Worm (Caenorhabditis elegans) whole organism, young adult: Measurements from ENCODE around the gene ndub-3.

ENCODE experiments used
- B0336.3 ChIP-seq: fragments of 200-800 bp; sonication (Bioruptor generic); IDR thresholded peaks from 2 replicates; pipeline ENCODE4 v1.3.6; 2022; ENCODE audit warnings: missing genetic modification characterization, missing compliant biosample characterization
- D2030.7 ChIP-seq: fragments of 200-800 bp; sonication (Bioruptor generic); IDR thresholded peaks from 2 replicates; pipeline ENCODE4 v1.3.6; 2022; ENCODE audit warnings: missing genetic modification reagents, missing genetic modification characterization, missing compliant biosample characterization
- F10E7.11 ChIP-seq: sonication (generic microtip); optimal IDR thresholded peaks from 2 replicates; lab custom pipeline; 2017; ENCODE audit warnings: mild to moderate bottlenecking, missing genetic modification characterization, moderate library complexity, missing compliant biosample characterization
- F23B12.7 ChIP-seq: sonication (generic microtip); optimal IDR thresholded peaks from 2 replicates; lab custom pipeline; 2017; ENCODE audit warnings: missing genetic modification characterization, mild to moderate bottlenecking, missing compliant biosample characterization, antibody characterized with exemption, moderate library complexity; ENCODE audit not compliant: insufficient read depth
- F33H1.4 ChIP-seq: fragments of 200-800 bp; sonication (Bioruptor generic); IDR thresholded peaks from 2 replicates; pipeline ENCODE4 v1.3.6; 2022; ENCODE audit warnings: missing genetic modification reagents, missing genetic modification characterization, missing compliant biosample characterization
- T07F8.4 ChIP-seq: sonication (generic microtip); optimal IDR thresholded peaks from 2 replicates; lab custom pipeline; 2016; ENCODE audit warnings: mild to moderate bottlenecking, missing genetic modification characterization, moderate library complexity, missing compliant biosample characterization
- Y53G8AR.9 ChIP-seq: fragments of 200-800 bp; sonication (Bioruptor generic); conservative IDR thresholded peaks from 2 replicates; pipeline ENCODE4 v1.3.6; 2022; ENCODE audit warnings: missing genetic modification reagents, missing genetic modification characterization, missing compliant biosample characterization
- Y95B8A.8 ChIP-seq: fragments of 200-800 bp; sonication (Bioruptor generic); IDR thresholded peaks from 2 replicates; pipeline ENCODE4 v1.3.6; 2022; ENCODE audit warnings: missing genetic modification reagents, missing genetic modification characterization, missing compliant biosample characterization
- attf-3 ChIP-seq: fragments of 200-800 bp; sonication (Bioruptor generic); conservative IDR thresholded peaks from 2 replicates; pipeline ENCODE4 v1.3.6; 2022; ENCODE audit warnings: missing genetic modification reagents, missing genetic modification characterization, missing compliant biosample characterization
- attf-6 ChIP-seq: fragments of 200-800 bp; sonication (Bioruptor generic); IDR thresholded peaks from 2 replicates; pipeline ENCODE4 v1.3.6; 2022; ENCODE audit warnings: missing genetic modification reagents, missing genetic modification characterization, missing compliant biosample characterization
- bed-1 ChIP-seq: fragments of 200-800 bp; sonication (Bioruptor generic); IDR thresholded peaks from 2 replicates; pipeline ENCODE4 v1.3.6; 2022; ENCODE audit warnings: missing genetic modification reagents, missing genetic modification characterization, missing compliant biosample characterization
- ceh-27 ChIP-seq: fragments of 200-800 bp; sonication (Bioruptor generic); optimal IDR thresholded peaks from 2 replicates; lab custom pipeline; 2018; ENCODE audit warnings: mild to moderate bottlenecking, missing genetic modification characterization, moderate library complexity, missing compliant biosample characterization
- ceh-40 ChIP-seq: fragments of 200-800 bp; sonication (Bioruptor generic); IDR thresholded peaks from 2 replicates; pipeline ENCODE4 v1.3.6; 2022; ENCODE audit warnings: missing genetic modification characterization, missing compliant biosample characterization
- ceh-58 ChIP-seq: fragments of 200-800 bp; sonication (Bioruptor generic); IDR thresholded peaks from 2 replicates; pipeline ENCODE4 v1.3.6; 2022; ENCODE audit warnings: missing genetic modification characterization, missing compliant biosample characterization
- ceh-79 ChIP-seq: sonication (generic microtip); optimal IDR thresholded peaks from 2 replicates; lab custom pipeline; 2017; ENCODE audit warnings: mild to moderate bottlenecking, missing genetic modification characterization, missing compliant biosample characterization
- ceh-91 ChIP-seq: fragments of 200-800 bp; sonication (Bioruptor generic); IDR thresholded peaks from 2 replicates; pipeline ENCODE4 v1.3.6; 2022; ENCODE audit warnings: missing genetic modification reagents, missing genetic modification characterization, missing compliant biosample characterization
- dpff-1 ChIP-seq: sonication (generic microtip); optimal IDR thresholded peaks from 2 replicates; lab custom pipeline; 2017; ENCODE audit warnings: mild to moderate bottlenecking, missing genetic modification characterization, missing compliant biosample characterization
- dpl-1 ChIP-seq: fragments of 150-350 bp; optimal IDR thresholded peaks from 2 replicates; lab custom pipeline; 2014; ENCODE audit warnings: missing biosample characterization, missing genetic modification reagents, missing genetic modification characterization
- ekl-4 ChIP-seq: fragments of 200-800 bp; sonication (Bioruptor generic); IDR thresholded peaks from 2 replicates; pipeline ENCODE4 v1.3.6; 2022; ENCODE audit warnings: missing genetic modification reagents, missing genetic modification characterization, missing compliant biosample characterization
- him-1 ChIP-seq: sonication (generic microtip); optimal IDR thresholded peaks from 2 replicates; lab custom pipeline; 2016; ENCODE audit warnings: missing genotype, missing genetic modification reagents, missing genetic modification characterization, missing compliant biosample characterization
- hlh-26 ChIP-seq: fragments of 200-800 bp; sonication (Bioruptor generic); conservative IDR thresholded peaks from 2 replicates; pipeline ENCODE4 v1.3.6; 2022; ENCODE audit warnings: missing genetic modification reagents, missing genetic modification characterization, missing compliant biosample characterization
- lir-1 ChIP-seq: fragments of 200-800 bp; sonication (Bioruptor generic); conservative IDR thresholded peaks from 2 replicates; pipeline ENCODE4 v1.3.6; 2022; ENCODE audit warnings: missing genetic modification reagents, missing genetic modification characterization, missing compliant biosample characterization
- lsl-1 ChIP-seq: fragments of 200-800 bp; sonication (Bioruptor generic); optimal IDR thresholded peaks from 2 replicates; lab custom pipeline; 2018; ENCODE audit warnings: mild to moderate bottlenecking, missing genetic modification characterization, moderate library complexity, missing compliant biosample characterization
- lsy-27 ChIP-seq: sonication (generic microtip); optimal IDR thresholded peaks from 2 replicates; lab custom pipeline; 2017; ENCODE audit warnings: missing genetic modification characterization, mild to moderate bottlenecking, missing compliant biosample characterization, antibody characterized with exemption, missing genotype, borderline replicate concordance; ENCODE audit not compliant: insufficient read depth
- madf-3 ChIP-seq: fragments of 200-800 bp; sonication (Bioruptor generic); IDR thresholded peaks from 2 replicates; pipeline ENCODE4 v1.3.6; 2022; ENCODE audit warnings: missing genetic modification reagents, missing genetic modification characterization, missing compliant biosample characterization
- madf-6 ChIP-seq: fragments of 200-800 bp; sonication (Bioruptor generic); IDR thresholded peaks from 2 replicates; pipeline ENCODE4 v1.3.6; 2022; ENCODE audit warnings: missing genetic modification reagents, missing genetic modification characterization, missing compliant biosample characterization
- madf-8 ChIP-seq: fragments of 200-800 bp; sonication (Bioruptor generic); conservative IDR thresholded peaks from 2 replicates; pipeline ENCODE4 v1.3.6; 2022; ENCODE audit warnings: missing genetic modification reagents, missing genetic modification characterization, missing compliant biosample characterization
- mxl-1 ChIP-seq: sonication (generic microtip); optimal IDR thresholded peaks from 2 replicates; lab custom pipeline; 2016; ENCODE audit warnings: missing genetic modification characterization, missing compliant biosample characterization
- nfya-1 ChIP-seq: sonication (generic microtip); optimal IDR thresholded peaks from 2 replicates; lab custom pipeline; 2017; ENCODE audit warnings: antibody characterized with exemption, missing compliant biosample characterization, missing genetic modification characterization, borderline replicate concordance; ENCODE audit not compliant: insufficient read depth
- nfyb-1 ChIP-seq: fragments of 200-800 bp; sonication (Bioruptor generic); IDR thresholded peaks from 2 replicates; pipeline ENCODE4 v1.3.6; 2022; ENCODE audit warnings: missing genetic modification reagents, missing genetic modification characterization, missing compliant biosample characterization
- nhr-179 ChIP-seq: sonication (generic microtip); optimal IDR thresholded peaks from 2 replicates; lab custom pipeline; 2016; ENCODE audit warnings: mild to moderate bottlenecking, missing genetic modification characterization, missing compliant biosample characterization
- nhr-90 ChIP-seq: sonication (generic microtip); optimal IDR thresholded peaks from 2 replicates; lab custom pipeline; 2016; ENCODE audit warnings: missing genotype, mild to moderate bottlenecking, missing genetic modification characterization, missing compliant biosample characterization
- pha-4 ChIP-seq: fragments of 150-350 bp; sonication (generic microtip); optimal IDR thresholded peaks from 2 replicates; lab custom pipeline; 2014; ENCODE audit warnings: missing biosample characterization, missing genetic modification reagents, missing genetic modification characterization
- rcor-1 ChIP-seq: fragments of 200-800 bp; sonication (Bioruptor generic); IDR thresholded peaks from 2 replicates; pipeline ENCODE4 v1.3.6; 2022; ENCODE audit warnings: missing genetic modification reagents, missing genetic modification characterization, missing compliant biosample characterization
- rec-8 ChIP-seq, 2 experiments: sonication (generic microtip); optimal IDR thresholded peaks; 2 replicates each; lab custom pipeline; 2016; ENCODE audit warnings: mild to moderate bottlenecking in 2 of 2, missing genetic modification characterization in 2 of 2, missing genetic modification reagents in 2 of 2, missing genotype in 2 of 2, missing biosample characterization in 1 of 2, missing compliant biosample characterization in 1 of 2, moderate library complexity in 1 of 2
- snpc-1.3 ChIP-seq: sonication (generic microtip); optimal IDR thresholded peaks from 2 replicates; lab custom pipeline; 2017; ENCODE audit warnings: missing genetic modification characterization, mild to moderate bottlenecking, missing compliant biosample characterization, antibody characterized with exemption, moderate library complexity, missing genotype, missing genetic modification reagents; ENCODE audit not compliant: insufficient read depth
- somi-1 ChIP-seq: fragments of 200-800 bp; sonication (Bioruptor generic); optimal IDR thresholded peaks from 2 replicates; lab custom pipeline; 2018; ENCODE audit warnings: mild to moderate bottlenecking, missing genetic modification characterization, missing compliant biosample characterization
- sptf-2 ChIP-seq: fragments of 200-800 bp; sonication (Bioruptor generic); optimal IDR thresholded peaks from 2 replicates; lab custom pipeline; 2018; ENCODE audit warnings: mild to moderate bottlenecking, missing genetic modification characterization, missing compliant biosample characterization
- tbp1 ChIP-seq: fragments of 200-800 bp; sonication (Bioruptor generic); optimal IDR thresholded peaks from 2 replicates; lab custom pipeline; 2018; ENCODE audit warnings: mild to moderate bottlenecking, missing genetic modification characterization, missing compliant biosample characterization
- unc-130 ChIP-seq: sonication (generic microtip); optimal IDR thresholded peaks from 2 replicates; lab custom pipeline; 2016; ENCODE audit warnings: missing genetic modification reagents, missing genetic modification characterization, missing compliant biosample characterization
- zfh-2 ChIP-seq: fragments of 200-800 bp; sonication (Bioruptor generic); conservative IDR thresholded peaks from 2 replicates; pipeline ENCODE4 v1.3.6; 2022; ENCODE audit warnings: missing genetic modification reagents, missing genetic modification characterization, missing compliant biosample characterization
- ztf-25 ChIP-seq: fragments of 200-800 bp; sonication (Bioruptor generic); IDR thresholded peaks from 2 replicates; pipeline ENCODE4 v1.3.6; 2022; ENCODE audit warnings: missing genetic modification reagents, missing genetic modification characterization, missing compliant biosample characterization
- ztf-3 ChIP-seq: fragments of 200-800 bp; sonication (Bioruptor generic); optimal IDR thresholded peaks from 2 replicates; lab custom pipeline; 2018; ENCODE audit warnings: mild to moderate bottlenecking, missing genetic modification characterization, missing compliant biosample characterization
- ztf-6 ChIP-seq: fragments of 200-800 bp; sonication (Bioruptor generic); IDR thresholded peaks from 2 replicates; pipeline ENCODE4 v1.3.6; 2022; ENCODE audit warnings: missing genetic modification reagents, missing genetic modification characterization, missing compliant biosample characterization

Gene ndub-3

ce11 chrII:8940362-8940940, 24.2 kb downstream of the ndub-3 start, which contains the start of the genes set-17 and T21B10.4 (continued):
- TF ChIP-seq nhr-179 (tag; lab: Kevin White, UChicago) (no peak), lsl-1 (GFP tag; lab: Kevin White, UChicago) (peak; percentile 84), ztf-25 (GFP tag; lab: Robert Waterston, UW) (no peak), madf-6 (GFP tag; lab: Robert Waterston, UW) (peak; percentile 54), ceh-91 (GFP tag; lab: Robert Waterston, UW) (no peak), ekl-4 (no peak), pha-4 (tag; lab: Kevin White, UChicago) (no peak), ceh-27 (GFP tag; lab: Kevin White, UChicago) (no peak), rcor-1 (GFP tag; lab: Robert Waterston, UW) (no peak), lsy-27 (tag; lab: Kevin White, UChicago) (no peak), zfh-2 (GFP tag; lab: Robert Waterston, UW) (no peak), madf-8 (GFP tag; lab: Robert Waterston, UW) (0 out of 2 replicates have a peak, but pooled peaks have one; percentile 24), him-1 (tag; lab: Kevin White, UChicago) (peak; percentile 53), ztf-6 (GFP tag; lab: Robert Waterston, UW) (no peak), ceh-79 (tag; lab: Kevin White, UChicago) (no peak), attf-3 (GFP tag; lab: Robert Waterston, UW) (no peak), sptf-2 (GFP tag; lab: Kevin White, UChicago) (no peak), F33H1.4 (GFP tag; lab: Robert Waterston, UW) (peak; percentile 81), hlh-26 (GFP tag; lab: Robert Waterston, UW) (no peak), nhr-90 (tag; lab: Kevin White, UChicago) (no peak), tbp1 (GFP tag; lab: Kevin White, UChicago) (no peak), mxl-1 (no peak), ceh-58 (GFP tag; lab: Robert Waterston, UW) (no peak), somi-1 (no peak)

DNA sequence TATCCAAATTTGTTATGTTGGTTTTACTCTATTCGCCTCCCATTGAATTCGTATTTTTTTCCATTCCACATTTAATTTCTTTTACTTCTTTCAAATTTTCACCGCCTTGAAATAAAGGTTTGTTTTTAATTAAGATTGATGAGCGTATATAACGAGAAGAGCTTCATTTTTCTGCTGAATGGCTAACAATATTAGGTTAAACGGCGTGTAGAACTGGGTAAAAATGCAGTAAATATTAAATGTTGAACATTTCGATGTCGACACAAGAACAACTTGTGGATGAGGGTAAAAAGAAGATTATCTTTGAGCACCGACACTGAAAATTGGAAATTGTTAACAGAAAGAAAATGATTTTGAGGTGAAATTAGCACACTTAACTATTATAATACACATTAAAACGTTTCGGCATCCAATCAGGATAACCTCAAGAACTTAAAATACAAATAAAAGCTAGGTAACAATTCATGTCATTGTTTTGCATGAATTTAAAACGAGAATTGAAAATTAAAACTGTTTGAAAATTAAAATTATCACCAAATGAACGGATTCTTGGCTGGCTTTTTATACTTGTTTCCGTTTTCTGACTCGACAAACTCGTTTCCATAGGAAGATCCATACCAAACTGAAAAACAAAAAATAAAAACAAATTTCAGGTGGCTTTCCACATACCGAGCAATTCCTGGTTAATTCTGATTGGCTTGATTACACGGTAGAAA, 25.6 kb downstream of the ndub-3 start:
- TF ChIP-seq nhr-179 (tag; lab: Kevin White, UChicago) (no peak), dpff-1 (tag; lab: Kevin White, UChicago) (peak; percentile 43), madf-3 (GFP tag; lab: Robert Waterston, UW) (0 out of 2 replicates have a peak, but pooled peaks have one; percentile 22), T07F8.4 (tag; lab: Kevin White, UChicago) (no peak), Y95B8A.8 (GFP tag; lab: Robert Waterston, UW) (peak; percentile 80), F33H1.4 (GFP tag; lab: Robert Waterston, UW) (no peak; the same call in 1 of the 2 replicates), B0336.3 (GFP tag; lab: Robert Waterston, UW) (0 out of 2 replicates have a peak, but pooled peaks have one; percentile 21), F23B12.7 (tag; lab: Kevin White, UChicago) (no peak), snpc-1.3 (tag; lab: Kevin White, UChicago) (peak; percentile 20), Y53G8AR.9 (GFP tag; lab: Robert Waterston, UW) (0 out of 2 replicates have a peak, but pooled peaks have one; percentile 56), attf-6 (GFP tag; lab: Robert Waterston, UW) (0 out of 2 replicates have a peak, but pooled peaks have one; percentile 17), bed-1 (GFP tag; lab: Robert Waterston, UW) (no peak), ceh-40 (GFP tag; lab: Robert Waterston, UW) (no peak), nfya-1 (no peak), nfyb-1 (peak; percentile 62; the same call in 1 of the 2 replicates), F10E7.11 (tag; lab: Kevin White, UChicago) (peak; percentile 6), ztf-3 (no peak), pha-4 (tag; lab: Kevin White, UChicago) (no peak), unc-130 (GFP tag; lab: Kevin White, UChicago) (peak; percentile 32), D2030.7 (peak; percentile 34; the same call in 1 of the 2 replicates), ceh-27 (GFP tag; lab: Kevin White, UChicago) (no peak), rec-8 (tag; optimal IDR thresholded peaks at IDR 0.05; lab: Kevin White, UChicago) (peak in 1 of 2 experiments; percentile 3), lir-1 (GFP tag; lab: Robert Waterston, UW) (no peak), dpl-1 (GFP tag; lab: Kevin White, UChicago) (no peak)
